Fruit fly (Drosophila melanogaster) whole organism, embryonic: ENCODE measurements around the gene CG5013.
A peak's percentile ranks its signal among the peaks of the same experiment; 100 is the strongest.

Source experiments
- B-H2 ChIP-seq: fragments of 200-800 bp; sonication (Bioruptor generic); optimal IDR thresholded peaks from 2 replicates; lab custom pipeline; 2018; ENCODE audit warnings: missing biosample characterization, mild to moderate bottlenecking, missing genetic modification characterization
- BEAF-32 ChIP-seq: fragments of 200-800 bp; sonication (Bioruptor generic); optimal IDR thresholded peaks from 3 replicates; lab custom pipeline; 2017; ENCODE audit warnings: missing biosample characterization, missing genetic modification characterization, mild to moderate bottlenecking, moderate library complexity, missing genetic modification reagents
- CG10431 ChIP-seq: fragments of 200-800 bp; sonication (Bioruptor generic); optimal IDR thresholded peaks from 3 replicates; lab custom pipeline; 2018; ENCODE audit warnings: missing biosample characterization, mild to moderate bottlenecking, missing genetic modification characterization
- CG12744 ChIP-seq: fragments of 200-800 bp; sonication (Bioruptor generic); optimal IDR thresholded peaks from 2 replicates; lab custom pipeline; 2016; ENCODE audit warnings: missing biosample characterization, missing genetic modification characterization
- CG14667 ChIP-seq: fragments of 200-800 bp; sonication (Bioruptor generic); IDR thresholded peaks from 2 replicates; pipeline ENCODE4 v1.3.6; 2022; ENCODE audit warnings: missing biosample characterization, missing genetic modification characterization
- CG15073 ChIP-seq: fragments of 200-800 bp; sonication (Bioruptor generic); optimal IDR thresholded peaks from 2 replicates; lab custom pipeline; 2016; ENCODE audit warnings: missing biosample characterization, missing genetic modification characterization
- CG2129 ChIP-seq: fragments of 200-800 bp; sonication (Bioruptor generic); IDR thresholded peaks from 2 replicates; pipeline ENCODE4 v1.3.6; 2022; ENCODE audit warnings: missing biosample characterization, missing genetic modification characterization; ENCODE audit not compliant: partially characterized antibody
- CG2889 ChIP-seq: fragments of 200-800 bp; sonication (Bioruptor generic); IDR thresholded peaks from 3 replicates; pipeline ENCODE4 v1.3.6; 2022; ENCODE audit warnings: missing biosample characterization, missing genetic modification characterization
- CG32532 ChIP-seq: fragments of 200-800 bp; sonication (Bioruptor generic); IDR thresholded peaks from 2 replicates; pipeline ENCODE4 v1.3.6; 2022; ENCODE audit warnings: missing biosample characterization, missing genetic modification characterization
- CG34376 ChIP-seq: fragments of 200-800 bp; sonication (Bioruptor generic); optimal IDR thresholded peaks from 2 replicates; lab custom pipeline; 2018; ENCODE audit warnings: missing biosample characterization, mild to moderate bottlenecking, missing genetic modification characterization
- CG4404 ChIP-seq: fragments of 200-800 bp; sonication (Bioruptor generic); IDR thresholded peaks from 2 replicates; pipeline ENCODE4 v1.3.6; 2022; ENCODE audit warnings: missing biosample characterization, missing genetic modification characterization
- CG5180 ChIP-seq: fragments of 200-800 bp; sonication (Bioruptor generic); optimal IDR thresholded peaks from 3 replicates; lab custom pipeline; 2017; ENCODE audit warnings: missing biosample characterization, missing genetic modification characterization, mild to moderate bottlenecking, moderate library complexity, missing genetic modification reagents
- CG6654 ChIP-seq: fragments of 200-800 bp; sonication (Bioruptor generic); optimal IDR thresholded peaks from 2 replicates; lab custom pipeline; 2017; ENCODE audit warnings: missing biosample characterization, mild to moderate bottlenecking, missing genetic modification characterization
- CG8281 ChIP-seq: fragments of 200-800 bp; sonication (Bioruptor generic); optimal IDR thresholded peaks from 2 replicates; lab custom pipeline; 2018; ENCODE audit warnings: missing biosample characterization, mild to moderate bottlenecking, missing genetic modification characterization, moderate library complexity
- CG8359 ChIP-seq: fragments of 200-800 bp; sonication (Bioruptor generic); optimal IDR thresholded peaks from 2 replicates; lab custom pipeline; 2017; ENCODE audit warnings: missing biosample characterization, mild to moderate bottlenecking, missing genetic modification characterization, borderline replicate concordance
- CG8478 ChIP-seq: fragments of >200 bp; optimal IDR thresholded peaks from 2 replicates; lab custom pipeline; 2018
- CG8765 ChIP-seq: fragments of 200-800 bp; sonication (Bioruptor generic); IDR thresholded peaks from 2 replicates; pipeline ENCODE4 v1.3.6; 2022; ENCODE audit warnings: missing biosample characterization, missing genetic modification characterization
- CG9437 ChIP-seq: fragments of 200-800 bp; sonication (Bioruptor generic); optimal IDR thresholded peaks from 2 replicates; lab custom pipeline; 2018; ENCODE audit warnings: missing biosample characterization, mild to moderate bottlenecking, missing genetic modification characterization
- CoRest ChIP-seq: fragments of 200-800 bp; sonication (Bioruptor generic); optimal IDR thresholded peaks from 3 replicates; lab custom pipeline; 2018; ENCODE audit warnings: missing biosample characterization, mild to moderate bottlenecking, missing genetic modification characterization, moderate library complexity
- Dbx ChIP-seq: fragments of 200-800 bp; sonication (Bioruptor generic); IDR thresholded peaks from 3 replicates; pipeline ENCODE4 v1.3.6; 2022; ENCODE audit warnings: missing biosample characterization, missing genetic modification characterization
- Deaf1 ChIP-seq: fragments of 200-800 bp; optimal IDR thresholded peaks from 3 replicates; lab custom pipeline; 2019; ENCODE audit warnings: missing biosample characterization, mild to moderate bottlenecking, missing genetic modification characterization, moderate library complexity
- HLH4C ChIP-seq: fragments of 200-800 bp; sonication (Bioruptor generic); IDR thresholded peaks from 3 replicates; pipeline ENCODE4 v1.3.6; 2022; ENCODE audit warnings: missing biosample characterization, missing genetic modification characterization; ENCODE audit not compliant: partially characterized antibody
- Mes4 ChIP-seq: fragments of 200-800 bp; sonication (Bioruptor generic); optimal IDR thresholded peaks from 2 replicates; lab custom pipeline; 2016; ENCODE audit warnings: missing biosample characterization, missing genetic modification characterization
- Myb ChIP-seq: fragments of 200-800 bp; sonication (Bioruptor generic); optimal IDR thresholded peaks from 2 replicates; lab custom pipeline; 2016; ENCODE audit warnings: missing biosample characterization, missing genetic modification characterization
- NFAT ChIP-seq: fragments of 200-800 bp; sonication (Bioruptor generic); IDR thresholded peaks from 2 replicates; pipeline ENCODE4 v1.3.6; 2022; ENCODE audit warnings: missing biosample characterization, missing genetic modification characterization
- Optix ChIP-seq: fragments of 200-800 bp; sonication (Bioruptor generic); IDR thresholded peaks from 3 replicates; pipeline ENCODE4 v1.3.6; 2022; ENCODE audit warnings: missing biosample characterization, missing genetic modification characterization
- Pdp1 ChIP-seq, 2 experiments: fragments of 200-800 bp; sonication (Bioruptor generic); optimal IDR thresholded peaks; 3 replicates each; lab custom pipeline; 2016; ENCODE audit warnings: missing biosample characterization in 2 of 2, missing genetic modification characterization in 2 of 2, mild to moderate bottlenecking in 1 of 2, moderate library complexity in 1 of 2
- Rx ChIP-seq: fragments of 200-800 bp; sonication (Bioruptor generic); IDR thresholded peaks from 2 replicates; pipeline ENCODE4 v1.3.6; 2022; ENCODE audit warnings: missing biosample characterization, missing genetic modification characterization
- Six4 ChIP-seq: fragments of 200-800 bp; sonication (Bioruptor generic); optimal IDR thresholded peaks from 2 replicates; lab custom pipeline; 2016; ENCODE audit warnings: missing biosample characterization, missing genetic modification characterization
- crp ChIP-seq, 2 experiments: fragments of 200-800 bp; sonication (Bioruptor generic); optimal IDR thresholded peaks; 2 replicates in 1 of 2; 3 replicates in 1 of 2; lab custom pipeline; 2017; ENCODE audit warnings: missing biosample characterization in 2 of 2, missing genetic modification characterization in 2 of 2, mild to moderate bottlenecking in 1 of 2, moderate library complexity in 1 of 2
- dan ChIP-seq: fragments of 200-800 bp; sonication (Bioruptor generic); IDR thresholded peaks from 2 replicates; pipeline ENCODE4 v1.3.6; 2022; ENCODE audit warnings: missing biosample characterization, missing genetic modification characterization
- dmrt99B ChIP-seq: fragments of 200-800 bp; sonication (Bioruptor generic); optimal IDR thresholded peaks from 2 replicates; lab custom pipeline; 2018; ENCODE audit warnings: missing biosample characterization, mild to moderate bottlenecking, missing genetic modification characterization, moderate library complexity
- fd102C ChIP-seq: fragments of 200-800 bp; sonication (Bioruptor generic); optimal IDR thresholded peaks from 2 replicates; lab custom pipeline; 2018; ENCODE audit warnings: missing biosample characterization, mild to moderate bottlenecking, missing genetic modification characterization, moderate library complexity
- insv ChIP-seq, 2 experiments: fragments of 200-800 bp; sonication (Bioruptor generic); optimal IDR thresholded peaks; 3 replicates each; lab custom pipeline; 2016 to 2018; ENCODE audit warnings: missing biosample characterization in 2 of 2, missing genetic modification characterization in 2 of 2
- inv ChIP-seq: fragments of 200-800 bp; sonication (Bioruptor generic); IDR thresholded peaks from 2 replicates; pipeline ENCODE4 v1.3.6; 2022; ENCODE audit warnings: missing biosample characterization, missing genetic modification characterization; ENCODE audit not compliant: partially characterized antibody
- ken ChIP-seq: fragments of 200-800 bp; sonication (Bioruptor generic); IDR thresholded peaks from 3 replicates; pipeline ENCODE4 v1.3.6; 2022; ENCODE audit warnings: missing biosample characterization, missing genetic modification characterization
- knrl ChIP-seq: fragments of 200-800 bp; sonication (Bioruptor generic); IDR thresholded peaks from 3 replicates; pipeline ENCODE4 v1.3.6; 2022; ENCODE audit warnings: missing biosample characterization, missing genetic modification characterization; ENCODE audit not compliant: partially characterized antibody
- onecut ChIP-seq: fragments of 200-800 bp; sonication (Bioruptor generic); IDR thresholded peaks from 2 replicates; pipeline ENCODE4 v1.3.6; 2022; ENCODE audit warnings: missing biosample characterization, missing genetic modification characterization
- phol ChIP-seq: fragments of 200-800 bp; sonication (Bioruptor generic); optimal IDR thresholded peaks from 3 replicates; lab custom pipeline; 2018; ENCODE audit warnings: missing biosample characterization, mild to moderate bottlenecking, missing genetic modification characterization, moderate library complexity
- prd ChIP-seq, 3 experiments: fragments of >200 bp in 2 of 3; fragments of 200-800 bp in 1 of 3; sonication (Bioruptor generic) in 1 of 3; optimal IDR thresholded peaks in 2 of 3; IDR thresholded peaks in 1 of 3; 2 replicates in 2 of 3; 3 replicates in 1 of 3; pipeline versions ENCODE4 v1.3.6 to Lab custom; 2017 to 2022; ENCODE audit warnings: missing biosample characterization in 1 of 3, missing genetic modification characterization in 1 of 3
- ro ChIP-seq: fragments of 200-800 bp; sonication (Bioruptor generic); IDR thresholded peaks from 2 replicates; pipeline ENCODE4 v1.3.6; 2022; ENCODE audit warnings: missing biosample characterization, missing genetic modification characterization
- run ChIP-seq: fragments of 200-800 bp; sonication (Bioruptor generic); optimal IDR thresholded peaks from 3 replicates; lab custom pipeline; 2018; ENCODE audit warnings: missing biosample characterization, mild to moderate bottlenecking, missing genetic modification characterization
- schlank ChIP-seq: fragments of 200-800 bp; sonication (Bioruptor generic); optimal IDR thresholded peaks from 2 replicates; lab custom pipeline; 2018; ENCODE audit warnings: missing biosample characterization, mild to moderate bottlenecking, missing genetic modification characterization
- shn ChIP-seq: fragments of 200-800 bp; sonication (Bioruptor generic); optimal IDR thresholded peaks from 3 replicates; lab custom pipeline; 2016; ENCODE audit warnings: missing biosample characterization, missing genetic modification characterization
- sim ChIP-seq: fragments of 200-800 bp; sonication (Bioruptor generic); IDR thresholded peaks from 2 replicates; pipeline ENCODE4 v1.3.6; 2022; ENCODE audit warnings: missing biosample characterization, missing genetic modification characterization
- sna ChIP-seq: fragments of 200-800 bp; sonication (Bioruptor generic); IDR thresholded peaks from 2 replicates; pipeline ENCODE4 v1.3.6; 2022; ENCODE audit warnings: missing biosample characterization, missing genetic modification characterization; ENCODE audit not compliant: partially characterized antibody
- sqz ChIP-seq: fragments of 200-800 bp; sonication (Bioruptor generic); optimal IDR thresholded peaks from 3 replicates; lab custom pipeline; 2018; ENCODE audit warnings: missing biosample characterization, mild to moderate bottlenecking, missing genetic modification characterization
- tx ChIP-seq: fragments of 200-800 bp; sonication (Bioruptor generic); optimal IDR thresholded peaks from 2 replicates; lab custom pipeline; 2016; ENCODE audit warnings: missing biosample characterization, missing genetic modification characterization
- zfh1 ChIP-seq: fragments of 200-800 bp; sonication (Bioruptor generic); IDR thresholded peaks from 3 replicates; pipeline ENCODE4 v1.3.6; 2022; ENCODE audit warnings: missing biosample characterization, missing genetic modification characterization

The CG5013 gene

DNA sequence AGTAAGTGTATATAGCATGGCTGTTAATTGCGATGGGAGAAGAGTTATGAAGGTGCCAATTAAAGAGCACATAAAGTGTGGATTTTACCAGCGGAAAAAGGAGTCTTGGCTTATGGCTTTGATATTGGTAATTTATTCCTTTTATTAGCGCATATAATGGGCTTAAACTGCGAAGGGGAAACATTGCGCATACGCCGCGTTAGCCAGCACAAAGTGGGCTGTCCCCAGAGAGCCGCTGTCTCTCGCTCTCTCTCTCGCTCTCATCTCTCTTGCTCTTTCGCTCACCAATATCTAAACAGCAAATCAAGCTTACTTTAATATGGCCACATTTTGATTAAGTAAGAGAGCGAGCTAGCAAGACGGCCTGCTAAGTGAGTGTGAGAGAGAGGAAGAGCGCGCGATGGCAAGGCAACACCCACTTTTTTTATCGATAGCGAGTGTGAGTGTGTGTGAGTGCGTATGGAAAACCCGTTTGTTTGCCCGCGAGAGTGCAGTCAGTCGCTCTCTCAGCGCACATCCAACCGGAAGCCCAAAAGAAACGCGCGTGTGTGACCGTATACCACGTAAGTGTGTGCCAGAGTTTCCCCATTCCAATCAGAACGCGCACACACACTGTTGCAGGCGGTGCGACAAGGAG lies 23.8 kb upstream of the CG5013 start, which contains the start of gene pnr (continued):
- TF ChIP-seq CoRest (peak; percentile 74), Myb (GFP tag; lab: Kevin White, UChicago) (no peak), Dbx (0 out of 3 replicates have a peak, but pooled peaks have one; percentile 36), run (tag; lab: Kevin White, UChicago) (peak; percentile 8), Six4 (GFP tag; lab: Kevin White, UChicago) (no peak), CG6654 (GFP tag; lab: Kevin White, UChicago) (no peak), CG8478 (lab: Kevin White, UChicago) (peak; percentile 98), Optix (GFP tag; lab: Robert Waterston, UW) (no peak), CG10431 (GFP tag; lab: Kevin White, UChicago) (no peak), tx (GFP tag; lab: Kevin White, UChicago) (no peak), CG32532 (GFP tag; lab: Robert Waterston, UW) (peak; percentile 6; the same call in 1 of the 2 replicates), inv (GFP tag; lab: Robert Waterston, UW) (no peak), CG12744 (GFP tag; lab: Kevin White, UChicago) (no peak), Mes4 (GFP tag; lab: Kevin White, UChicago) (peak; percentile 43), NFAT (GFP tag; lab: Robert Waterston, UW) (no peak), CG15073 (GFP tag; lab: Kevin White, UChicago) (no peak), CG8765 (no peak), HLH4C (peak; percentile 46; the same call in 2 of the 3 replicates), onecut (GFP tag; lab: Robert Waterston, UW) (peak; percentile 69), fd102C (GFP tag; lab: Kevin White, UChicago) (no peak), insv (GFP tag; optimal IDR thresholded peaks at IDR 0.05; lab: Kevin White, UChicago) (peak; percentile 57 to 94), Deaf1 (no peak), Rx (0 out of 2 replicates have a peak, but pooled peaks have one; percentile 4), dmrt99B (no peak), sqz (GFP tag; lab: Kevin White, UChicago) (peak; percentile 95), shn (GFP tag; lab: Kevin White, UChicago) (no peak), CG34376 (GFP tag; lab: Kevin White, UChicago) (peak; percentile 55), ken (GFP tag; lab: Robert Waterston, UW) (0 out of 3 replicates have a peak, but pooled peaks have one; percentile 28), CG5180 (no peak), sim (GFP tag; lab: Robert Waterston, UW) (no peak), prd (optimal IDR thresholded peaks at IDR 0.05; lab: Kevin White, UChicago) (no peak), prd (GFP tag; IDR thresholded peaks at IDR 0.05; lab: Robert Waterston, UW) (no peak), zfh1 (GFP tag; lab: Robert Waterston, UW) (no peak), Pdp1 (GFP tag; optimal IDR thresholded peaks at IDR 0.05; lab: Kevin White, UChicago) (peak in 1 of 2 experiments; percentile 86), B-H2 (GFP tag; lab: Kevin White, UChicago) (no peak), phol (tag; lab: Kevin White, UChicago) (peak; percentile 64), CG8281 (tag; lab: Kevin White, UChicago) (no peak), CG9437 (GFP tag; lab: Kevin White, UChicago) (no peak), ro (no peak), CG2129 (GFP tag; lab: Robert Waterston, UW) (no peak), crp (GFP tag; optimal IDR thresholded peaks at IDR 0.05; lab: Kevin White, UChicago) (no peak), BEAF-32 (GFP tag; lab: Kevin White, UChicago) (no peak), CG8359 (peak; percentile 23), sna (GFP tag; lab: Robert Waterston, UW) (peak; percentile 39; the same call in 1 of the 2 replicates), CG2889 (no peak), CG4404 (no peak), schlank (tag; lab: Kevin White, UChicago) (no peak), knrl (GFP tag; lab: Robert Waterston, UW) (no peak), CG14667 (GFP tag; lab: Robert Waterston, UW) (no peak), dan (GFP tag; lab: Robert Waterston, UW) (no peak)
